Fruit fly (Drosophila melanogaster): ENCODE measurements around the gene CG4766.

CG4766 gene

DNA sequence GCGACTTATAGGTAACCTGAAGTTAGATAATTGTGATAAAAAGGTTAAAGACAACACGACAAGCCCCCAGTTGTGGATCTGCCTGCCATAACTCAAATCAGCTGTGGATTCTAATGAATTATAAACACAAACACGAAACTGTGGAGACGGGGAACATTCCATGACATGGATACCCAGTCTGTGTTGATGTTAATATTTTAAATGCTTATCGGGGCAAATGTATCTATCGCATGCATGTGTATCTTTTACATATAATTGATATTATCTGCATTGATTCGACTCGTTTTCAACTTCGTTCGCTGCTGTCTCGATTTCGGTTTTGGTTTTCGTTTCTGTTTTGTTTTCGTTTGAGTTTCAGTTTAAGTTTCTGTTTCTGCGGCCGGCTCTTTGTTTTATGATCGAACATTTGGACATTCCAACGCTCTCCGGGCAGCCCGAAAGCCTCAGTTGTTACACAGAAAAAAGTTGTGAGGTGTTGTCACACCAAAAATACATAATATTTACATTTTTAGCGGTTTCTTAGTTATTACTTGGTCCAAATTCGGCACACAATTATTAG, 7.8 kb downstream of the CG4766 start:
- TF ChIP-seq Optix (GFP tag; IDR thresholded peaks at IDR 0.05) (no peak), row (GFP tag; IDR thresholded peaks at IDR 0.05) (0 out of 3 replicates have a peak, but pooled peaks have one; percentile 10), fd102C (GFP tag; optimal IDR thresholded peaks at IDR 0.05) (no peak), kni (GFP tag; optimal IDR thresholded peaks at IDR 0.05) (peak; percentile 76), wdn (GFP tag; IDR thresholded peaks at IDR 0.05) (no peak), Ets65A (GFP tag) (peak; percentile 49), abd-A (tag; optimal IDR thresholded peaks at IDR 0.05) (peak; percentile 76), CG13296 (GFP tag; optimal IDR thresholded peaks at IDR 0.05) (no peak), Deaf1 (tag; optimal IDR thresholded peaks at IDR 0.05) (peak; percentile 19), grn (GFP tag; optimal IDR thresholded peaks at IDR 0.05) (peak; percentile 94), chinmo (GFP tag; IDR thresholded peaks at IDR 0.05; ENCODE audit: partially characterized antibody) (0 out of 4 replicates have a peak, but pooled peaks have one; percentile 9), CG2199 (GFP tag; IDR thresholded peaks at IDR 0.05) (0 out of 3 replicates have a peak, but pooled peaks have one; percentile 60), CG15269 (tag; optimal IDR thresholded peaks at IDR 0.05) (peak; percentile 10), CG10654 (GFP tag; optimal IDR thresholded peaks at IDR 0.05) (no peak), sd (tag; optimal IDR thresholded peaks at IDR 0.05) (peak; percentile 82), Stat92E (GFP tag; optimal IDR thresholded peaks at IDR 0.05) (peak in 1 of 3 experiments; percentile 81), ap (GFP tag; IDR thresholded peaks at IDR 0.05) (no peak), vvl (GFP tag; IDR thresholded peaks at IDR 0.05) (peak; percentile 38; the same call in 1 of the 2 replicates), knrl (GFP tag; IDR thresholded peaks at IDR 0.05; ENCODE audit: partially characterized antibody) (no peak), salm (tag; optimal IDR thresholded peaks at IDR 0.05) (peak; percentile 18), sens (GFP tag) (peak; percentile 32), CG14014 (GFP tag; IDR thresholded peaks at IDR 0.05) (no peak), Dref (GFP tag; IDR thresholded peaks at IDR 0.05) (no peak), aop (GFP tag; IDR thresholded peaks at IDR 0.05) (no peak), Aef1 (GFP tag; IDR thresholded peaks at IDR 0.05) (no peak)

DNA sequence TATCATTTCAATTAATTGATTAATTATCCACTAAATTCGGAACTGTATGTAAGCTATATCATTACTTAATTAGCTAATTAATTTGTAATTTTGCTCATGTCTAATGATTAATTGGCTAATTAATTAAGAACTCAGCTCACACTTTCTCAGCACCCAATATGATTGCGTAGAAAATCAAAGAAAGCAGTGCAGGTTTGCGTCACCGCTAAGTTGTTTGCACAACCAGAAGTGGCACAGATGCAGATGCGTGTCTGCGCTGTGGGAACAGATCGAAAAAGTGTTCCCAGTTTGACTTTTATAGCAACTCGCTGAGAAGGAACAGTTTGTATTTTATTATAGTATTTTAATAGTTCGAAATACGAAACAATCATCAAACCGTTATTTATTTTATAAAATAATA, 8.5 kb downstream of the CG4766 start:
- TF ChIP-seq bowl (GFP tag; IDR thresholded peaks at IDR 0.05): no peak
- TF ChIP-seq CG18619 (GFP tag; optimal IDR thresholded peaks at IDR 0.05): no peak
- TF ChIP-seq pzg (GFP tag; optimal IDR thresholded peaks at IDR 0.05): peak; percentile 10
- no peak for TF ChIP-seq CG9817 (tag; optimal IDR thresholded peaks at IDR 0.05)
- TF ChIP-seq tio (GFP tag; optimal IDR thresholded peaks at IDR 0.05): no peak
- peak; percentile 60 for TF ChIP-seq stwl (tag; optimal IDR thresholded peaks at IDR 0.05)
- TF ChIP-seq zf30C (GFP tag; optimal IDR thresholded peaks at IDR 0.05): no peak
- TF ChIP-seq HLHmδ (GFP tag; optimal IDR thresholded peaks at IDR 0.05): peak; percentile 5
- peak; percentile 22; the same call in 1 of the 2 replicates for TF ChIP-seq amos (GFP tag; IDR thresholded peaks at IDR 0.05; ENCODE audit: partially characterized antibody)
- TF ChIP-seq CG5245 (GFP tag; optimal IDR thresholded peaks at IDR 0.05): no peak
- peak; percentile 34; the same call in 1 of the 2 replicates for TF ChIP-seq vvl (GFP tag; IDR thresholded peaks at IDR 0.05)
- TF ChIP-seq eve (GFP tag; optimal IDR thresholded peaks at IDR 0.05): no peak
- no peak for TF ChIP-seq Oaz (GFP tag; IDR thresholded peaks at IDR 0.05)
- no peak for TF ChIP-seq slbo (GFP tag; IDR thresholded peaks at IDR 0.05)
- no peak for TF ChIP-seq fd96Cb (tag; optimal IDR thresholded peaks at IDR 0.05)
- TF ChIP-seq MBD-R2 (GFP tag; IDR thresholded peaks at IDR 0.05): no peak
- peak; percentile 7 for TF ChIP-seq CG12391 (tag; optimal IDR thresholded peaks at IDR 0.05)
- peak; percentile 3 for TF ChIP-seq Dek (tag; optimal IDR thresholded peaks at IDR 0.05)
- TF ChIP-seq CG2129 (GFP tag; IDR thresholded peaks at IDR 0.05; ENCODE audit: partially characterized antibody): no peak
- TF ChIP-seq hb (GFP tag; IDR thresholded peaks at IDR 0.05; ENCODE audit: partially characterized antibody): no peak
- peak; percentile 20 for TF ChIP-seq gsb-n (tag; optimal IDR thresholded peaks at IDR 0.05)
- TF ChIP-seq Fer2 (tag; optimal IDR thresholded peaks at IDR 0.05): no peak
- TF ChIP-seq tup (GFP tag; optimal IDR thresholded peaks at IDR 0.05): no peak
- no peak for TF ChIP-seq HHEX (GFP tag; optimal IDR thresholded peaks at IDR 0.05)
- TF ChIP-seq Bgb (GFP tag; IDR thresholded peaks at IDR 0.05; ENCODE audit: partially characterized antibody): peak; percentile 25; the same call in 1 of the 2 replicates
- TF ChIP-seq exex (tag; optimal IDR thresholded peaks at IDR 0.05): no peak

Measured in whole organism, embryonic.